Fruit fly (Drosophila melanogaster): Measurements from ENCODE around the gene IP3K1.

DNA sequence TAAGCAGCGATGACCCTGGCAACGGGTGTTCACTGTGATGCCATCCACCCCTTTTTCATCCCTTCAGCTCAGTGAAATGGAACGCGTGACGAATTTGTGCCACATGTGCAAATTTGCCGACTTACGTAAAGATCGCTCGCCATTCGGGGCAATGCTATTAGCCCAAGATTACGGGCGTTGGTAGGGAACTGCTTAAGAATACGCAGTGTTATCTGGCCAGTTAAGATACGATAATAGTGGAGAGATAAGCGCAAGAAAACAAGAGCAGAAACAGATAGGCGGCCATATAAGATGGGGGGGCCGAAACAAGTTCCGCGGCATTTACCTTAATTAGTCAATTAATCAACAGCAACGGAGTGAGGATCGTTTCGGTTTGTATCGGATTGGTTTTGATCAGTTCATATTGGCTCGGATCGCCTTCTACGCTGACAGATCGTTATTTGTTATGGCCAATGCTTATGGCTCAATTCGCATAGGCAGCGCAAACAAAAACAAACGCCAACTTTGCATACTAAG lies 3.8 kb downstream of the IP3K1 start:
- no peak for TF ChIP-seq CG31224 (GFP tag; IDR thresholded peaks at IDR 0.05)
- no peak for TF ChIP-seq Myb (GFP tag; optimal IDR thresholded peaks at IDR 0.05)
- no peak for TF ChIP-seq gfzf (GFP tag; optimal IDR thresholded peaks at IDR 0.05)
- no peak for TF ChIP-seq cato (GFP tag; optimal IDR thresholded peaks at IDR 0.05; ENCODE audit: borderline replicate concordance)
- no peak for TF ChIP-seq ind (GFP tag; optimal IDR thresholded peaks at IDR 0.05)
- no peak for TF ChIP-seq CG13775 (GFP tag; optimal IDR thresholded peaks at IDR 0.05)
- no peak for TF ChIP-seq otp (GFP tag; IDR thresholded peaks at IDR 0.05)
- no peak for TF ChIP-seq Dfd (GFP tag; optimal IDR thresholded peaks at IDR 0.05)
- TF ChIP-seq Stat92E (GFP tag; optimal IDR thresholded peaks at IDR 0.05), result no peak
- TF ChIP-seq Kr (GFP tag; optimal IDR thresholded peaks at IDR 0.05), result no peak
- no peak for TF ChIP-seq CG11456 (GFP tag; IDR thresholded peaks at IDR 0.05)
- no peak for TF ChIP-seq chn (GFP tag; optimal IDR thresholded peaks at IDR 0.05)
- no peak for TF ChIP-seq Gug (GFP tag; IDR thresholded peaks at IDR 0.05)
